Worm (Caenorhabditis elegans): ENCODE data around the gene T02H6.7.

ce11 chrII:675822-676221 lies 6.6 kb upstream of the T02H6.7 start:
- TF ChIP-seq lin-13 (tag; optimal IDR thresholded peaks at IDR 0.05) (no peak), ces-1 (GFP tag; optimal IDR thresholded peaks at IDR 0.05) (no peak), pha-4 (tag; optimal IDR thresholded peaks at IDR 0.05) (no peak), elt-1 (tag; optimal IDR thresholded peaks at IDR 0.05; ENCODE audit: borderline replicate concordance, insufficient read depth) (no peak), nhr-76 (tag; optimal IDR thresholded peaks at IDR 0.05) (no peak), nhr-237 (tag; optimal IDR thresholded peaks at IDR 0.05) (no peak), ceh-83 (GFP tag; optimal IDR thresholded peaks at IDR 0.05) (no peak), drap-1 (GFP tag; optimal IDR thresholded peaks at IDR 0.05) (no peak), nhr-28 (tag; optimal IDR thresholded peaks at IDR 0.05) (no peak), unc-62 (GFP tag; optimal IDR thresholded peaks at IDR 0.05) (no peak)

Data from whole organism, mixed stage, embryonic.